Worm (Caenorhabditis elegans): ENCODE results near the gene ZK686.5.

- TF ChIP-seq ama-1 (optimal IDR thresholded peaks at IDR 0.05) (no peak), ceh-13 (GFP tag; optimal IDR thresholded peaks at IDR 0.05) (no peak), hnd-1 (tag; optimal IDR thresholded peaks at IDR 0.05) (no peak), tbx-11 (GFP tag; IDR thresholded peaks at IDR 0.05) (no peak), B0310.2 (tag; optimal IDR thresholded peaks at IDR 0.05) (no peak), flt-1 (GFP tag; IDR thresholded peaks at IDR 0.05) (no peak), tbx-37 (GFP tag; conservative IDR thresholded peaks at IDR 0.05) (no peak), ets-7 (tag; optimal IDR thresholded peaks at IDR 0.05) (no peak), pes-1 (GFP tag; IDR thresholded peaks at IDR 0.05) (no peak), hmg-4 (GFP tag; optimal IDR thresholded peaks at IDR 0.05) (no peak), hmbx-1 (tag; optimal IDR thresholded peaks at IDR 0.05) (no peak), aly-1 (tag; optimal IDR thresholded peaks at IDR 0.05) (no peak)
Observed at ce11 chrIII:7734105-7734504, 33.2 kb downstream of the ZK686.5 start.
